Fruit fly (Drosophila melanogaster) whole organism, embryonic: Measurements from ENCODE around the gene wge.

Experiments
- Bgb ChIP-seq: fragments of 200-800 bp; sonication (Bioruptor generic); IDR thresholded peaks from 2 replicates; pipeline ENCODE4 v1.3.6; 2022; ENCODE audit warnings: missing biosample characterization, missing genetic modification characterization; ENCODE audit not compliant: partially characterized antibody
- Blimp-1 ChIP-seq: fragments of 200-800 bp; sonication (Bioruptor generic); optimal IDR thresholded peaks from 3 replicates; lab custom pipeline; 2018; ENCODE audit warnings: missing biosample characterization, missing genetic modification characterization, mild to moderate bottlenecking, moderate library complexity, missing genetic modification reagents
- CG10366 ChIP-seq: fragments of 200-800 bp; sonication (Bioruptor generic); IDR thresholded peaks from 2 replicates; pipeline ENCODE4 v1.3.6; 2022; ENCODE audit warnings: missing biosample characterization, missing genetic modification characterization
- CG10654 ChIP-seq: fragments of 200-800 bp; sonication (Bioruptor generic); optimal IDR thresholded peaks from 2 replicates; lab custom pipeline; 2016; ENCODE audit warnings: missing biosample characterization, missing genetic modification characterization
- CG1233 ChIP-seq: fragments of 200-800 bp; sonication (Bioruptor generic); optimal IDR thresholded peaks from 4 replicates; lab custom pipeline; 2018; ENCODE audit warnings: missing biosample characterization, mild to moderate bottlenecking, missing genetic modification characterization
- CG12769 ChIP-seq: fragments of 200-800 bp; sonication (Bioruptor generic); optimal IDR thresholded peaks from 2 replicates; lab custom pipeline; 2019; ENCODE audit warnings: missing biosample characterization, mild to moderate bottlenecking, missing genetic modification characterization, moderate library complexity
- CG13287 ChIP-seq: fragments of 200-800 bp; sonication (Bioruptor generic); IDR thresholded peaks from 2 replicates; pipeline ENCODE4 v1.3.6; 2022; ENCODE audit warnings: missing biosample characterization, missing genetic modification characterization; ENCODE audit not compliant: partially characterized antibody
- CG14441 ChIP-seq: fragments of 200-800 bp; sonication (Bioruptor generic); IDR thresholded peaks from 2 replicates; pipeline ENCODE4 v1.3.6; 2022; ENCODE audit warnings: missing biosample characterization, missing genetic modification characterization
- CG15479 ChIP-seq: fragments of 200-800 bp; sonication (Bioruptor generic); optimal IDR thresholded peaks from 3 replicates; lab custom pipeline; 2019; ENCODE audit warnings: missing biosample characterization, mild to moderate bottlenecking, missing genetic modification characterization, moderate library complexity
- CG1647 ChIP-seq: fragments of 200-800 bp; sonication (Bioruptor generic); optimal IDR thresholded peaks from 3 replicates; lab custom pipeline; 2016; ENCODE audit warnings: missing biosample characterization, missing genetic modification characterization
- CG16815 ChIP-seq: fragments of 200-800 bp; sonication (Bioruptor generic); optimal IDR thresholded peaks from 3 replicates; lab custom pipeline; 2017; ENCODE audit warnings: missing biosample characterization, mild to moderate bottlenecking, missing genetic modification characterization
- CG17568 ChIP-seq: fragments of 200-800 bp; sonication (Bioruptor generic); optimal IDR thresholded peaks from 2 replicates; lab custom pipeline; 2018; ENCODE audit warnings: missing biosample characterization, mild to moderate bottlenecking, missing genetic modification characterization, moderate library complexity
- CG18599 ChIP-seq: fragments of 200-800 bp; sonication (Bioruptor generic); optimal IDR thresholded peaks from 3 replicates; lab custom pipeline; 2017; ENCODE audit warnings: missing biosample characterization, missing genetic modification characterization, mild to moderate bottlenecking, moderate library complexity, missing genetic modification reagents
- CG18619 ChIP-seq: fragments of 200-800 bp; sonication (Bioruptor generic); optimal IDR thresholded peaks from 3 replicates; lab custom pipeline; 2017; ENCODE audit warnings: missing biosample characterization, mild to moderate bottlenecking, missing genetic modification characterization
- CG2120 ChIP-seq: fragments of 200-800 bp; sonication (Bioruptor generic); optimal IDR thresholded peaks from 3 replicates; lab custom pipeline; 2016; ENCODE audit warnings: missing biosample characterization, missing genetic modification characterization
- CG30403 ChIP-seq: fragments of 200-800 bp; sonication (Bioruptor generic); optimal IDR thresholded peaks from 3 replicates; lab custom pipeline; 2016; ENCODE audit warnings: missing biosample characterization, missing genetic modification characterization
- CG34422 ChIP-seq: fragments of 200-800 bp; sonication (Bioruptor generic); IDR thresholded peaks from 3 replicates; pipeline ENCODE4 v1.3.6; 2022; ENCODE audit warnings: missing biosample characterization, missing genetic modification characterization
- CG3995 ChIP-seq: fragments of 200-800 bp; sonication (Bioruptor generic); optimal IDR thresholded peaks from 3 replicates; lab custom pipeline; 2016; ENCODE audit warnings: missing biosample characterization, missing genetic modification characterization
- CG4328 ChIP-seq: fragments of 200-800 bp; sonication (Bioruptor generic); optimal IDR thresholded peaks from 3 replicates; lab custom pipeline; 2017; ENCODE audit warnings: missing biosample characterization, missing genetic modification reagents, missing genetic modification characterization
- CG4707 ChIP-seq: fragments of 200-800 bp; sonication (Bioruptor generic); optimal IDR thresholded peaks from 2 replicates; lab custom pipeline; 2018; ENCODE audit warnings: missing biosample characterization, mild to moderate bottlenecking, missing genetic modification characterization, moderate library complexity
- CG6272 ChIP-seq: fragments of 200-800 bp; sonication (Bioruptor generic); IDR thresholded peaks from 2 replicates; pipeline ENCODE4 v1.3.6; 2022; ENCODE audit warnings: missing biosample characterization, missing genetic modification characterization
- CG6683 ChIP-seq: fragments of 200-800 bp; sonication (Bioruptor generic); optimal IDR thresholded peaks from 2 replicates; lab custom pipeline; 2017; ENCODE audit warnings: missing biosample characterization, mild to moderate bottlenecking, missing genetic modification characterization, missing genetic modification reagents
- CG7357 ChIP-seq: fragments of 200-800 bp; sonication (Bioruptor generic); IDR thresholded peaks from 3 replicates; pipeline ENCODE4 v1.3.6; 2022; ENCODE audit warnings: missing biosample characterization, missing genetic modification characterization
- CG8924 ChIP-seq: fragments of 200-800 bp; optimal IDR thresholded peaks from 3 replicates; lab custom pipeline; 2019; ENCODE audit warnings: missing biosample characterization, mild to moderate bottlenecking, missing genetic modification characterization, moderate library complexity
- CG8944 ChIP-seq: fragments of 200-800 bp; sonication (Bioruptor generic); optimal IDR thresholded peaks from 3 replicates; lab custom pipeline; 2016; ENCODE audit warnings: missing biosample characterization, missing genetic modification characterization
- CG9727 ChIP-seq: fragments of 200-800 bp; sonication (Bioruptor generic); optimal IDR thresholded peaks from 3 replicates; lab custom pipeline; 2017; ENCODE audit warnings: missing biosample characterization, mild to moderate bottlenecking, missing genetic modification characterization
- Elba2 ChIP-seq: fragments of 200-800 bp; sonication (Bioruptor generic); optimal IDR thresholded peaks from 3 replicates; lab custom pipeline; 2016; ENCODE audit warnings: missing biosample characterization, missing genetic modification characterization
- Fer1 ChIP-seq: fragments of 200-800 bp; sonication (Bioruptor generic); optimal IDR thresholded peaks from 2 replicates; lab custom pipeline; 2017; ENCODE audit warnings: missing biosample characterization, mild to moderate bottlenecking, missing genetic modification characterization
- HLH3B ChIP-seq: fragments of 200-800 bp; sonication (Bioruptor generic); IDR thresholded peaks from 2 replicates; pipeline ENCODE4 v1.3.6; 2022; ENCODE audit warnings: missing biosample characterization, missing genetic modification characterization
- HLHmδ ChIP-seq: fragments of 200-800 bp; sonication (Bioruptor generic); optimal IDR thresholded peaks from 2 replicates; lab custom pipeline; 2018; ENCODE audit warnings: missing biosample characterization, mild to moderate bottlenecking, missing genetic modification characterization, moderate library complexity
- Hmr ChIP-seq: fragments of 200-800 bp; sonication (Bioruptor generic); optimal IDR thresholded peaks from 3 replicates; lab custom pipeline; 2017; ENCODE audit warnings: mild to moderate bottlenecking, missing biosample characterization, missing genetic modification reagents, missing genetic modification characterization
- Mes4 ChIP-seq: fragments of 200-800 bp; sonication (Bioruptor generic); optimal IDR thresholded peaks from 2 replicates; lab custom pipeline; 2016; ENCODE audit warnings: missing biosample characterization, missing genetic modification characterization
- Trl ChIP-seq, 3 experiments: fragments of >200 bp in 2 of 3; fragments of 200-800 bp in 1 of 3; sonication (Bioruptor generic) in 1 of 3; optimal IDR thresholded peaks; 2 replicates in 1 of 3; 3 replicates in 2 of 3; lab custom pipeline; 2016 to 2017; ENCODE audit warnings: missing biosample characterization in 1 of 3, missing genetic modification characterization in 1 of 3
- Xrp1 ChIP-seq: fragments of 200-800 bp; sonication (Bioruptor generic); IDR thresholded peaks from 2 replicates; pipeline ENCODE4 v1.3.6; 2022; ENCODE audit warnings: missing biosample characterization, missing genetic modification characterization
- az2 ChIP-seq: fragments of 200-800 bp; sonication (Bioruptor generic); optimal IDR thresholded peaks from 3 replicates; lab custom pipeline; 2016; ENCODE audit warnings: missing biosample characterization, missing genetic modification characterization
- bbx ChIP-seq: fragments of 200-800 bp; sonication (Bioruptor generic); IDR thresholded peaks from 2 replicates; pipeline ENCODE4 v1.3.6; 2022; ENCODE audit warnings: missing biosample characterization, missing genetic modification characterization; ENCODE audit not compliant: partially characterized antibody
- br ChIP-seq: fragments of >200 bp; optimal IDR thresholded peaks from 2 replicates; lab custom pipeline; 2017
- fd102C ChIP-seq: fragments of 200-800 bp; sonication (Bioruptor generic); optimal IDR thresholded peaks from 2 replicates; lab custom pipeline; 2018; ENCODE audit warnings: missing biosample characterization, mild to moderate bottlenecking, missing genetic modification characterization, moderate library complexity
- hb ChIP-seq: fragments of 200-800 bp; sonication (Bioruptor generic); IDR thresholded peaks from 3 replicates; pipeline ENCODE4 v1.3.6; 2022; ENCODE audit warnings: missing biosample characterization, missing genetic modification characterization; ENCODE audit not compliant: partially characterized antibody
- hbn ChIP-seq: fragments of 200-800 bp; sonication (Bioruptor generic); IDR thresholded peaks from 2 replicates; pipeline ENCODE4 v1.3.6; 2022; ENCODE audit warnings: missing biosample characterization, missing genetic modification characterization; ENCODE audit not compliant: partially characterized antibody
- kay ChIP-seq: fragments of 200-800 bp; sonication (Bioruptor generic); optimal IDR thresholded peaks from 2 replicates; lab custom pipeline; 2016; ENCODE audit warnings: missing biosample characterization, missing genetic modification characterization
- maf-S ChIP-seq: fragments of 200-800 bp; sonication (Bioruptor generic); optimal IDR thresholded peaks from 2 replicates; lab custom pipeline; 2016; ENCODE audit warnings: missing biosample characterization, missing genetic modification characterization
- nerfin-2 ChIP-seq: fragments of 200-800 bp; sonication (Bioruptor generic); IDR thresholded peaks from 2 replicates; pipeline ENCODE4 v1.3.6; 2022; ENCODE audit warnings: missing biosample characterization, missing genetic modification characterization; ENCODE audit not compliant: partially characterized antibody
- nom ChIP-seq: fragments of 200-800 bp; sonication (Bioruptor generic); optimal IDR thresholded peaks from 2 replicates; lab custom pipeline; 2017; ENCODE audit warnings: missing biosample characterization, missing genetic modification characterization, mild to moderate bottlenecking, moderate library complexity, missing genetic modification reagents
- pita ChIP-seq: fragments of 200-800 bp; sonication (Bioruptor generic); optimal IDR thresholded peaks from 2 replicates; lab custom pipeline; 2017; ENCODE audit warnings: missing biosample characterization, mild to moderate bottlenecking, missing genetic modification characterization
- run ChIP-seq: fragments of 200-800 bp; sonication (Bioruptor generic); optimal IDR thresholded peaks from 3 replicates; lab custom pipeline; 2018; ENCODE audit warnings: missing biosample characterization, mild to moderate bottlenecking, missing genetic modification characterization
- tap ChIP-seq: fragments of 200-800 bp; optimal IDR thresholded peaks from 3 replicates; lab custom pipeline; 2019; ENCODE audit warnings: missing biosample characterization, mild to moderate bottlenecking, missing genetic modification characterization, moderate library complexity

wge gene

dm6 chr3R:22684044-22684947, 36.7 kb downstream of the wge start (continued):
- TF ChIP-seq bbx (GFP tag; lab: Robert Waterston, UW), result 0 out of 2 replicates have a peak, but pooled peaks have one; percentile 25
- peak; percentile 41 for TF ChIP-seq nom (GFP tag; lab: Kevin White, UChicago)
- TF ChIP-seq CG1233 (GFP tag; lab: Kevin White, UChicago), result no peak
- TF ChIP-seq pita (GFP tag; lab: Kevin White, UChicago), result no peak
- TF ChIP-seq CG15479, result no peak
- TF ChIP-seq Xrp1 (GFP tag; lab: Robert Waterston, UW), result 0 out of 2 replicates have a peak, but pooled peaks have one; percentile 18
- TF ChIP-seq HLHmδ, result no peak
- no peak; the same call in 1 of the 2 replicates for TF ChIP-seq HLH3B (GFP tag; lab: Robert Waterston, UW)
- TF ChIP-seq az2, result no peak
- TF ChIP-seq CG13287 (GFP tag; lab: Robert Waterston, UW), result no peak
- no peak for TF ChIP-seq CG6272 (GFP tag; lab: Robert Waterston, UW)
- peak; percentile 48 for TF ChIP-seq CG12769
- no peak for TF ChIP-seq br (lab: Kevin White, UChicago)
- no peak for TF ChIP-seq hb (GFP tag; lab: Robert Waterston, UW)
- TF ChIP-seq CG16815 (GFP tag; lab: Kevin White, UChicago), result no peak
- TF ChIP-seq CG18599, result peak; percentile 6
- TF ChIP-seq nerfin-2 (GFP tag; lab: Robert Waterston, UW), result no peak
- no peak for TF ChIP-seq CG8944 (GFP tag; lab: Kevin White, UChicago)
- no peak for TF ChIP-seq run (tag; lab: Kevin White, UChicago)
- TF ChIP-seq CG3995 (GFP tag; lab: Kevin White, UChicago), result no peak
- TF ChIP-seq CG14441, result no peak
- no peak for TF ChIP-seq CG34422 (GFP tag; lab: Robert Waterston, UW)
- TF ChIP-seq Fer1, result peak; percentile 27
- TF ChIP-seq Mes4 (GFP tag; lab: Kevin White, UChicago), result no peak
- TF ChIP-seq CG4328 (GFP tag; lab: Kevin White, UChicago), result peak; percentile 3
- peak in 1 of 2 experiments; percentile 35 for TF ChIP-seq Trl (optimal IDR thresholded peaks at IDR 0.05; lab: Kevin White, UChicago)
- TF ChIP-seq Trl (GFP tag; optimal IDR thresholded peaks at IDR 0.05; lab: Kevin White, UChicago), result no peak
- TF ChIP-seq Blimp-1 (GFP tag; lab: Kevin White, UChicago), result no peak
- TF ChIP-seq CG10366 (GFP tag; lab: Robert Waterston, UW), result no peak
- no peak for TF ChIP-seq CG10654 (GFP tag; lab: Kevin White, UChicago)
- no peak for TF ChIP-seq maf-S (GFP tag; lab: Kevin White, UChicago)
- no peak for TF ChIP-seq CG9727 (GFP tag; lab: Kevin White, UChicago)
- TF ChIP-seq CG6683, result no peak
- TF ChIP-seq CG2120 (GFP tag; lab: Kevin White, UChicago), result no peak
- no peak for TF ChIP-seq hbn (GFP tag; lab: Robert Waterston, UW)
- TF ChIP-seq Hmr (GFP tag; lab: Kevin White, UChicago), result peak; percentile 55
- TF ChIP-seq fd102C (GFP tag; lab: Kevin White, UChicago), result no peak
- no peak for TF ChIP-seq CG8924 (tag; lab: Kevin White, UChicago)
- TF ChIP-seq CG17568 (GFP tag; lab: Kevin White, UChicago), result no peak
- TF ChIP-seq CG7357 (GFP tag; lab: Robert Waterston, UW), result no peak
- TF ChIP-seq tap, result peak; percentile 4
- TF ChIP-seq CG30403 (GFP tag; lab: Kevin White, UChicago), result no peak
- no peak for TF ChIP-seq CG4707 (GFP tag; lab: Kevin White, UChicago)
- no peak for TF ChIP-seq CG1647 (GFP tag; lab: Kevin White, UChicago)
- TF ChIP-seq kay (GFP tag; lab: Kevin White, UChicago), result peak; percentile 42
- TF ChIP-seq Bgb (GFP tag; lab: Robert Waterston, UW), result no peak
- TF ChIP-seq Elba2 (GFP tag; lab: Kevin White, UChicago), result no peak
- TF ChIP-seq CG18619 (GFP tag; lab: Kevin White, UChicago), result no peak
